Fruit fly (Drosophila melanogaster): ENCODE results near the gene NKCC.

The NKCC gene

dm6 chr3R:5463199-5463949 is 39.1 kb downstream of the NKCC start:
- TF ChIP-seq psq (optimal IDR thresholded peaks at IDR 0.05) (no peak), Myc (optimal IDR thresholded peaks at IDR 0.05) (no peak), h (optimal IDR thresholded peaks at IDR 0.05) (no peak), insv (optimal IDR thresholded peaks at IDR 0.05) (no peak), ttk (optimal IDR thresholded peaks at IDR 0.05) (no peak), Sin3A (optimal IDR thresholded peaks at IDR 0.05) (no peak)

- no peak for TF ChIP-seq insv (optimal IDR thresholded peaks at IDR 0.05)
- no peak for TF ChIP-seq Myc (optimal IDR thresholded peaks at IDR 0.05)
- no peak for TF ChIP-seq psq (optimal IDR thresholded peaks at IDR 0.05)
- no peak for TF ChIP-seq ttk (optimal IDR thresholded peaks at IDR 0.05)
- no peak for TF ChIP-seq h (optimal IDR thresholded peaks at IDR 0.05)
- TF ChIP-seq Sin3A (optimal IDR thresholded peaks at IDR 0.05): no peak
Observed at dm6 chr3R:5458627-5459026, 43.9 kb downstream of the NKCC start.

DNA sequence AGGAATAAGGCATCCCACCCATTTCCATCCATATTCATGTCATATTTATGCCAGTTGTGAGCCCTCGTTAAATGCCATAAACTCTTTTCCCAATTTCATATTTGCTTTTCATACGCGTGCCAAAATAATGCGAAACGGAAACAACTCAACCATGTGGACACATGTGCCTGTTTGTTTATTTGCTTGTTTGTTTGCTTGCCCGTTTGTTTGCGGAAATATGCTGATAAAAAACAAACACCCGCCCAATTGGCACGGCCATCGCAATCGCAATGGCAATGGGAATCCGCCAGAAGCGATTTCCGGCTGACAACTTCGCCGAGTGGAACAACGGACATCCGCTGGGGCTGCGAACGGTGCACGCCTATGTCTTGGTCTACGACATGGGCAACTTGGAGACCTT is 48.2 kb downstream of the NKCC start:
- TF ChIP-seq ttk (optimal IDR thresholded peaks at IDR 0.05) (no peak), h (optimal IDR thresholded peaks at IDR 0.05) (no peak), psq (optimal IDR thresholded peaks at IDR 0.05) (no peak), Myc (optimal IDR thresholded peaks at IDR 0.05) (no peak), insv (optimal IDR thresholded peaks at IDR 0.05) (no peak), Sin3A (optimal IDR thresholded peaks at IDR 0.05) (no peak)

Data from Kc167 (cell line).